Worm (Caenorhabditis elegans) whole organism, L4/young adult: ENCODE results near the gene D1046.18.

Experiments used
- W03F9.2 ChIP-seq: fragments of 150-350 bp; optimal IDR thresholded peaks from 2 replicates; lab custom pipeline; 2014; ENCODE audit warnings: missing biosample characterization, missing genetic modification characterization
- him-1 ChIP-seq: sonication (generic microtip); optimal IDR thresholded peaks from 2 replicates; lab custom pipeline; 2016; ENCODE audit warnings: missing genotype, missing genetic modification reagents, missing genetic modification characterization, missing compliant biosample characterization

- no peak for TF ChIP-seq him-1 (tag; lab: Kevin White, UChicago)
- TF ChIP-seq W03F9.2 (tag; lab: Kevin White, UChicago): no peak
These were observed 48.0 kb downstream of the D1046.18 start for ce11 chrIV:8978047-8978446.
